Fruit fly (Drosophila melanogaster): ENCODE results near the gene CG33552.

Gene CG33552

dm6 chr2L:16715841-16716701 is 33.8 kb downstream of the CG33552 start, which contains the start of the genes Cyt-c-d and CG31808:
TSS of gene Cyt-c-d (plus strand) at chr2L:16715891.
TSS of gene CG31808 (minus strand) at chr2L:16716195.
- TF ChIP-seq CG6808 (GFP tag; optimal IDR thresholded peaks at IDR 0.05) (peak; percentile 92), CG11294 (GFP tag; IDR thresholded peaks at IDR 0.05) (peak; percentile 97), spab (GFP tag; optimal IDR thresholded peaks at IDR 0.05) (peak; percentile 94), Sox14 (GFP tag; optimal IDR thresholded peaks at IDR 0.05) (peak; percentile 97), CG8319 (GFP tag; optimal IDR thresholded peaks at IDR 0.05) (peak; percentile 88), CG7368 (GFP tag; optimal IDR thresholded peaks at IDR 0.05) (peak; percentile 95), CG34406 (GFP tag; optimal IDR thresholded peaks at IDR 0.05) (peak; percentile 96), CG6163 (GFP tag; IDR thresholded peaks at IDR 0.05) (peak; percentile 99), lz (GFP tag; optimal IDR thresholded peaks at IDR 0.05) (peak; percentile 97), CG3919 (GFP tag; optimal IDR thresholded peaks at IDR 0.05) (peak; percentile 99), CG10631 (GFP tag; optimal IDR thresholded peaks at IDR 0.05) (peak; percentile 97), Hr38 (GFP tag; optimal IDR thresholded peaks at IDR 0.05) (peak; percentile 42), Eip75B (GFP tag; optimal IDR thresholded peaks at IDR 0.05) (peak; percentile 96), Gug (GFP tag; IDR thresholded peaks at IDR 0.05) (peak; percentile 97), pdm3 (GFP tag; optimal IDR thresholded peaks at IDR 0.05) (peak; percentile 98), CG8119 (GFP tag; IDR thresholded peaks at IDR 0.05) (peak; percentile 99), CG10669 (GFP tag; optimal IDR thresholded peaks at IDR 0.05) (peak; percentile 94), CG15336 (GFP tag; IDR thresholded peaks at IDR 0.05) (peak; percentile 100), Sox15 (GFP tag; optimal IDR thresholded peaks at IDR 0.05) (peak; percentile 89), salr (GFP tag; optimal IDR thresholded peaks at IDR 0.05) (peak; percentile 82 to 98), CG9139 (GFP tag; optimal IDR thresholded peaks at IDR 0.05) (peak; percentile 84), Lpt (GFP tag; optimal IDR thresholded peaks at IDR 0.05) (peak; percentile 99), fd85E (GFP tag; optimal IDR thresholded peaks at IDR 0.05) (peak; percentile 93), Eip93F (GFP tag; optimal IDR thresholded peaks at IDR 0.05) (peak; percentile 88), Met (GFP tag; optimal IDR thresholded peaks at IDR 0.05) (peak; percentile 98), eg (GFP tag; IDR thresholded peaks at IDR 0.05) (peak; percentile 99), fkh (GFP tag; optimal IDR thresholded peaks at IDR 0.05) (peak; percentile 61), fd59A (GFP tag; optimal IDR thresholded peaks at IDR 0.05) (peak; percentile 90), CG1621 (tag; optimal IDR thresholded peaks at IDR 0.05) (peak; percentile 92), CG3032 (tag; optimal IDR thresholded peaks at IDR 0.05) (peak; percentile 94), net (GFP tag; optimal IDR thresholded peaks at IDR 0.05) (peak; percentile 98), CG4318 (GFP tag; optimal IDR thresholded peaks at IDR 0.05) (peak; percentile 98), dac (GFP tag; optimal IDR thresholded peaks at IDR 0.05) (peak; percentile 99), Sox102F (GFP tag; optimal IDR thresholded peaks at IDR 0.05) (peak; percentile 97), dsx (GFP tag; optimal IDR thresholded peaks at IDR 0.05; ENCODE audit: poor library complexity, severe bottlenecking) (peak; percentile 93), CG8632 (GFP tag; optimal IDR thresholded peaks at IDR 0.05) (peak; percentile 95), topi (GFP tag; optimal IDR thresholded peaks at IDR 0.05) (peak; percentile 97), esn (GFP tag; optimal IDR thresholded peaks at IDR 0.05) (peak; percentile 98), acj6 (GFP tag; optimal IDR thresholded peaks at IDR 0.05) (peak; percentile 98), CG6792 (GFP tag; optimal IDR thresholded peaks at IDR 0.05) (peak; percentile 97), CG6276 (GFP tag; optimal IDR thresholded peaks at IDR 0.05) (peak; percentile 99), achi (GFP tag; optimal IDR thresholded peaks at IDR 0.05) (peak; percentile 97), Eip78C (GFP tag) (peak; percentile 100), CG16779 (tag; optimal IDR thresholded peaks at IDR 0.05) (peak; percentile 95), CG11762 (GFP tag; optimal IDR thresholded peaks at IDR 0.05; ENCODE audit: insufficient read depth) (peak; percentile 95), ss (GFP tag; optimal IDR thresholded peaks at IDR 0.05) (peak; percentile 91), Blimp-1 (GFP tag; optimal IDR thresholded peaks at IDR 0.05) (peak; percentile 85), CG32006 (GFP tag; optimal IDR thresholded peaks at IDR 0.05) (peak; percentile 99), Hr4 (GFP tag; optimal IDR thresholded peaks at IDR 0.05) (peak; percentile 99)

All from whole organism, prepupa.